Fruit fly (Drosophila melanogaster): ENCODE results near the gene HP1b.

DNA sequence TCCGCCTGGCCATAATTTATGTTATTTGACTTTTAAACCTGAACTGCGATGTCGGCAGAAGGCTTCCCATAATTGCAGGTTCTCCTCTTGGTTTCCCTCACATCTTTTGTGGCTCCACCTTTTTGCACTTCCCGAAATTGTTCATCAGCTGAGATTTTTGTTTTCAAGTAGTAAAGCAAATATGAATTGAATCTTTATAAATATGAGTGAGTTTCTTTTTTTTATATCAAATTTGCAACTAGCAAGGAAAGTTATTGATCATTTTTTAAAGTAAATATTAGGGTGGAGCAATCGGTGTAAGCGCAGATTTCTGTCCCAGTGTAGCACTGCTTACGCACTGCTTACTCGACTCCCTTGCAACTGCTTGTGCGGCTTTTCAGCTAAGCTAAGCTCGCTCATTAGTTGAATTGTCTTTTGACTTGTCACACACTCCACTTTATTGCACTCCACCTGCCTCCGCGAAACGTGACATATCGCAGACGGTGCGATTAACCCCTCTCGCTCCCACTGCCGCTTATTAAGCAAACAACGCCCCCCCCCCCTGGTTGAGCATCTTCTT is 34.4 kb upstream of the HP1b start:
- TF ChIP-seq CG1621 (tag; optimal IDR thresholded peaks at IDR 0.05) (no peak), CG16779 (tag; optimal IDR thresholded peaks at IDR 0.05) (no peak), CG8632 (GFP tag; optimal IDR thresholded peaks at IDR 0.05) (peak; percentile 44), CG34406 (GFP tag; optimal IDR thresholded peaks at IDR 0.05) (peak; percentile 15), CG3032 (tag; optimal IDR thresholded peaks at IDR 0.05) (peak; percentile 28), CG8119 (GFP tag; IDR thresholded peaks at IDR 0.05) (peak; percentile 46; the same call in 1 of the 3 replicates)
